Worm (Caenorhabditis elegans) whole organism, L1 larva: ENCODE data around the gene F14H8.8.

ENCODE experiments used
- C04F5.9 ChIP-seq: sonication (generic microtip); optimal IDR thresholded peaks from 2 replicates; lab custom pipeline; 2016; ENCODE audit warnings: missing genetic modification characterization, missing compliant biosample characterization
- C34B4.2 ChIP-seq: sonication (generic microtip); optimal IDR thresholded peaks from 2 replicates; lab custom pipeline; 2017; ENCODE audit warnings: mild to moderate bottlenecking, missing genetic modification characterization, missing compliant biosample characterization
- Y116A8C.19 ChIP-seq: sonication (generic microtip); optimal IDR thresholded peaks from 2 replicates; lab custom pipeline; 2016; ENCODE audit warnings: missing compliant biosample characterization, missing genetic modification characterization, borderline replicate concordance
- aha-1 ChIP-seq: fragments of 150-350 bp; optimal IDR thresholded peaks from 2 replicates; lab custom pipeline; 2014; ENCODE audit warnings: missing biosample characterization, missing genetic modification characterization
- aly-2 ChIP-seq: fragments of 150-350 bp; optimal IDR thresholded peaks from 2 replicates; lab custom pipeline; 2014; ENCODE audit warnings: missing biosample characterization, missing genetic modification characterization
- ceh-63 ChIP-seq: fragments of 200-800 bp; sonication (Bioruptor generic); optimal IDR thresholded peaks from 2 replicates; lab custom pipeline; 2018; ENCODE audit warnings: mild to moderate bottlenecking, missing genetic modification characterization, missing compliant biosample characterization
- ceh-82 ChIP-seq, 3 experiments: fragments of 150-350 bp in 1 of 3; sonication (generic microtip) in 2 of 3; optimal IDR thresholded peaks; 2 replicates each; lab custom pipeline; 2014 to 2017; ENCODE audit warnings: missing biosample characterization in 3 of 3, missing genetic modification characterization in 3 of 3
- ceh-88 ChIP-seq: fragments of 200-800 bp; sonication (Bioruptor generic); IDR thresholded peaks from 2 replicates; pipeline ENCODE4 v1.3.6; 2022; ENCODE audit warnings: missing genetic modification characterization, missing compliant biosample characterization
- ceh-90 ChIP-seq: sonication (generic microtip); optimal IDR thresholded peaks from 2 replicates; lab custom pipeline; 2016; ENCODE audit warnings: missing genetic modification characterization, missing compliant biosample characterization
- ces-1 ChIP-seq: fragments of 150-350 bp; optimal IDR thresholded peaks from 2 replicates; lab custom pipeline; 2014; ENCODE audit warnings: missing biosample characterization, missing genetic modification reagents, missing genetic modification characterization
- dsc-1 ChIP-seq: sonication (generic microtip); optimal IDR thresholded peaks from 2 replicates; lab custom pipeline; 2016; ENCODE audit warnings: mild to moderate bottlenecking, missing genetic modification characterization, missing compliant biosample characterization
- egl-13 ChIP-seq: sonication (generic microtip); optimal IDR thresholded peaks from 2 replicates; lab custom pipeline; 2016; ENCODE audit warnings: missing genotype, missing genetic modification reagents, missing genetic modification characterization, missing compliant biosample characterization
- egl-27 ChIP-seq, 2 experiments: fragments of 150-350 bp in 1 of 2; sonication (generic microtip); optimal IDR thresholded peaks; 3 replicates each; lab custom pipeline; 2017 to 2018; ENCODE audit warnings: missing biosample characterization in 2 of 2, missing genetic modification characterization in 2 of 2, missing genetic modification reagents in 2 of 2
- fkh-4 ChIP-seq: sonication (generic microtip); optimal IDR thresholded peaks from 2 replicates; lab custom pipeline; 2016; ENCODE audit warnings: missing compliant biosample characterization, missing genetic modification characterization, borderline replicate concordance
- fos-1 ChIP-seq: fragments of 150-350 bp; optimal IDR thresholded peaks from 2 replicates; lab custom pipeline; 2014; ENCODE audit warnings: missing biosample characterization, missing genetic modification characterization
- grh-1 ChIP-seq: fragments of 200-800 bp; sonication (Bioruptor generic); IDR thresholded peaks from 2 replicates; pipeline ENCODE4 v1.3.6; 2022; ENCODE audit warnings: missing genetic modification reagents, missing genetic modification characterization, missing compliant biosample characterization
- hlh-17 ChIP-seq: fragments of 200-800 bp; sonication (Bioruptor generic); optimal IDR thresholded peaks from 2 replicates; lab custom pipeline; 2018; ENCODE audit warnings: missing genetic modification characterization, mild to moderate bottlenecking, missing compliant biosample characterization, moderate library complexity, borderline replicate concordance
- hpl-2 ChIP-seq: fragments of 150-350 bp; optimal IDR thresholded peaks from 2 replicates; lab custom pipeline; 2014; ENCODE audit warnings: missing biosample characterization, missing genetic modification reagents, missing genetic modification characterization
- isw-1 ChIP-seq: fragments of 200-800 bp; sonication (Bioruptor generic); IDR thresholded peaks from 2 replicates; pipeline ENCODE4 v1.3.6; 2022; ENCODE audit warnings: missing genetic modification characterization, missing compliant biosample characterization
- lin-13 ChIP-seq: fragments of 150-350 bp; optimal IDR thresholded peaks from 2 replicates; lab custom pipeline; 2014; ENCODE audit warnings: missing biosample characterization, missing genetic modification reagents, missing genetic modification characterization
- lin-14 ChIP-seq: fragments of 200-800 bp; sonication (Bioruptor generic); optimal IDR thresholded peaks from 2 replicates; lab custom pipeline; 2018; ENCODE audit warnings: mild to moderate bottlenecking, missing genetic modification characterization, moderate library complexity, missing compliant biosample characterization
- lir-3 ChIP-seq: sonication (generic microtip); optimal IDR thresholded peaks from 2 replicates; lab custom pipeline; 2016; ENCODE audit warnings: mild to moderate bottlenecking, missing genetic modification characterization, moderate library complexity, missing compliant biosample characterization; ENCODE audit not compliant: poor library complexity
- lsy-2 ChIP-seq, 2 experiments: fragments of 150-350 bp; optimal IDR thresholded peaks; 2 replicates each; lab custom pipeline; 2014; ENCODE audit warnings: missing biosample characterization in 2 of 2, missing genetic modification characterization in 2 of 2
- mdl-1 ChIP-seq, 2 experiments: fragments of 150-350 bp; optimal IDR thresholded peaks; 2 replicates each; lab custom pipeline; 2014 to 2017; ENCODE audit warnings: missing biosample characterization in 2 of 2, missing genetic modification characterization in 2 of 2, inconsistent platforms in 1 of 2
- mef-2 ChIP-seq: fragments of 150-350 bp; optimal IDR thresholded peaks from 2 replicates; lab custom pipeline; 2014; ENCODE audit warnings: missing biosample characterization, missing genetic modification characterization
- mep-1 ChIP-seq: fragments of 150-350 bp; optimal IDR thresholded peaks from 2 replicates; lab custom pipeline; 2014; ENCODE audit warnings: missing biosample characterization, missing genetic modification characterization
- nhr-11 ChIP-seq: fragments of 150-350 bp; optimal IDR thresholded peaks from 2 replicates; lab custom pipeline; 2014; ENCODE audit warnings: missing biosample characterization, missing genetic modification characterization
- nhr-19 ChIP-seq: fragments of 200-800 bp; sonication (Bioruptor generic); conservative IDR thresholded peaks from 2 replicates; pipeline ENCODE4 v1.3.6; 2022; ENCODE audit warnings: missing genetic modification characterization, missing compliant biosample characterization
- nhr-20 ChIP-seq: sonication (generic microtip); optimal IDR thresholded peaks from 2 replicates; lab custom pipeline; 2016; ENCODE audit warnings: mild to moderate bottlenecking, missing genetic modification characterization, missing compliant biosample characterization
- nhr-47 ChIP-seq: sonication (generic microtip); optimal IDR thresholded peaks from 2 replicates; lab custom pipeline; 2016; ENCODE audit warnings: mild to moderate bottlenecking, missing genetic modification characterization, moderate library complexity, missing compliant biosample characterization
- nhr-71 ChIP-seq: sonication (generic microtip); optimal IDR thresholded peaks from 2 replicates; lab custom pipeline; 2016; ENCODE audit warnings: mild to moderate bottlenecking, missing genetic modification characterization, moderate library complexity, missing compliant biosample characterization
- nhr-84 ChIP-seq: sonication (generic microtip); optimal IDR thresholded peaks from 2 replicates; lab custom pipeline; 2017; ENCODE audit warnings: missing biosample characterization, missing genetic modification characterization
- nhr-85 ChIP-seq: sonication (generic microtip); peaks from one replicate; lab custom pipeline; 2016; ENCODE audit warnings: missing genetic modification characterization, inconsistent platforms, missing compliant biosample characterization
- nhr-90 ChIP-seq: sonication (generic microtip); optimal IDR thresholded peaks from 2 replicates; lab custom pipeline; 2016; ENCODE audit warnings: mild to moderate bottlenecking, missing genetic modification characterization, missing compliant biosample characterization; ENCODE audit not compliant: poor library complexity
- pax-3 ChIP-seq: fragments of 200-800 bp; sonication (Bioruptor generic); optimal IDR thresholded peaks from 2 replicates; lab custom pipeline; 2018; ENCODE audit warnings: mild to moderate bottlenecking, missing genetic modification characterization, moderate library complexity, missing compliant biosample characterization
- pqm-1 ChIP-seq: sonication (generic microtip); optimal IDR thresholded peaks from 3 replicates; lab custom pipeline; 2017; ENCODE audit warnings: missing biosample characterization, missing genetic modification characterization
- snpc-4 ChIP-seq: fragments of 150-350 bp; optimal IDR thresholded peaks from 2 replicates; lab custom pipeline; 2014; ENCODE audit warnings: missing biosample characterization, missing genetic modification characterization
- sup-37 ChIP-seq: fragments of 200-800 bp; sonication (Bioruptor generic); optimal IDR thresholded peaks from 2 replicates; lab custom pipeline; 2018; ENCODE audit warnings: mild to moderate bottlenecking, missing genetic modification characterization, missing compliant biosample characterization
- unc-30 ChIP-seq: sonication (generic microtip); optimal IDR thresholded peaks from 2 replicates; lab custom pipeline; 2017; ENCODE audit warnings: missing biosample characterization, missing genetic modification characterization
- unc-62 ChIP-seq: fragments of 150-350 bp; optimal IDR thresholded peaks from 2 replicates; lab custom pipeline; 2014; ENCODE audit warnings: missing biosample characterization, missing genetic modification reagents, missing genetic modification characterization
- unc-86 ChIP-seq: sonication (generic microtip); optimal IDR thresholded peaks from 2 replicates; lab custom pipeline; 2016; ENCODE audit warnings: missing genetic modification characterization, missing compliant biosample characterization
- unc-98 ChIP-seq: fragments of 200-800 bp; sonication (Bioruptor generic); IDR thresholded peaks from 2 replicates; pipeline ENCODE4 v1.3.6; 2022; ENCODE audit warnings: missing genetic modification characterization, missing compliant biosample characterization
- vab-15 ChIP-seq: sonication (generic microtip); optimal IDR thresholded peaks from 2 replicates; lab custom pipeline; 2017; ENCODE audit warnings: missing genotype, mild to moderate bottlenecking, missing genetic modification characterization, missing compliant biosample characterization
- zip-4 ChIP-seq: fragments of 200-800 bp; sonication (Bioruptor generic); optimal IDR thresholded peaks from 2 replicates; lab custom pipeline; 2018; ENCODE audit warnings: mild to moderate bottlenecking, missing genetic modification characterization, moderate library complexity, missing compliant biosample characterization

Gene F14H8.8

ce11 chrV:15000055-15000704, 29.1 kb upstream of the F14H8.8 start, which contains the start of gene rps-16:
Gene rps-16, minus strand, starts transcription at chrV:15000541.
- no peak for TF ChIP-seq mdl-1 (tag; optimal IDR thresholded peaks at IDR 0.05; lab: Kevin White, UChicago)
- no peak for TF ChIP-seq egl-27 (tag; optimal IDR thresholded peaks at IDR 0.05; lab: Kevin White, UChicago)
- no peak for TF ChIP-seq vab-15 (tag; lab: Kevin White, UChicago)
- TF ChIP-seq grh-1 (GFP tag; lab: Robert Waterston, UW): no peak
- no peak for TF ChIP-seq unc-86 (tag; lab: Kevin White, UChicago)
- TF ChIP-seq egl-13 (tag; lab: Kevin White, UChicago): no peak
- TF ChIP-seq aly-2 (tag; lab: Kevin White, UChicago): no peak
- no peak for TF ChIP-seq ceh-63 (GFP tag; lab: Kevin White, UChicago)
- TF ChIP-seq hlh-17 (GFP tag; lab: Kevin White, UChicago): no peak
- no peak for TF ChIP-seq nhr-19 (GFP tag; lab: Robert Waterston, UW)
- TF ChIP-seq fkh-4 (tag; lab: Kevin White, UChicago): no peak
- no peak for TF ChIP-seq fos-1 (tag; lab: Kevin White, UChicago)
- no peak for TF ChIP-seq ceh-88
- TF ChIP-seq zip-4 (GFP tag; lab: Kevin White, UChicago): no peak
- TF ChIP-seq hpl-2: no peak
- no peak for TF ChIP-seq pax-3 (tag; lab: Kevin White, UChicago)
- no peak for TF ChIP-seq mep-1 (tag; lab: Kevin White, UChicago)
- TF ChIP-seq, all 84 proteins: peak for 0

- TF ChIP-seq lin-13 (GFP tag; lab: Kevin White, UChicago) (no peak), mef-2 (tag; lab: Kevin White, UChicago) (no peak), lir-3 (tag; lab: Kevin White, UChicago) (no peak), nhr-11 (tag; lab: Kevin White, UChicago) (no peak), sup-37 (GFP tag; lab: Kevin White, UChicago) (no peak), ceh-82 (tag; optimal IDR thresholded peaks at IDR 0.05; lab: Kevin White, UChicago) (no peak), aha-1 (no peak), nhr-47 (tag; lab: Kevin White, UChicago) (no peak), vab-15 (tag; lab: Kevin White, UChicago) (no peak), mep-1 (tag; lab: Kevin White, UChicago) (no peak), nhr-20 (tag; lab: Kevin White, UChicago) (no peak), C04F5.9 (tag; lab: Kevin White, UChicago) (no peak), isw-1 (GFP tag; lab: Robert Waterston, UW) (no peak), lsy-2 (tag; optimal IDR thresholded peaks at IDR 0.05; lab: Kevin White, UChicago) (no peak)
Measured at ce11 chrV:15001536-15001935, 27.7 kb upstream of the F14H8.8 start.

ce11 chrV:15002184-15002690, 27.0 kb upstream of the F14H8.8 start, which contains the start of the genes fib-1 and mut-15:
Gene fib-1, minus strand, starts transcription at chrV:15002223.
Gene mut-15, plus strand, starts transcription at chrV:15002543.
- TF ChIP-seq unc-98 (GFP tag; lab: Robert Waterston, UW): peak; percentile 70
- TF ChIP-seq unc-30 (tag; lab: Kevin White, UChicago): no peak
- TF ChIP-seq nhr-85 (tag; lab: Kevin White, UChicago): peak; percentile 96
- no peak for TF ChIP-seq ces-1 (GFP tag; lab: Kevin White, UChicago)
- TF ChIP-seq fkh-4 (tag; lab: Kevin White, UChicago): peak; percentile 81
- no peak for TF ChIP-seq unc-62
- TF ChIP-seq nhr-19 (GFP tag; lab: Robert Waterston, UW): peak; percentile 92
- TF ChIP-seq nhr-71 (tag; lab: Kevin White, UChicago): peak; percentile 96
- TF ChIP-seq snpc-4: peak; percentile 85
- peak; percentile 86 for TF ChIP-seq egl-13 (tag; lab: Kevin White, UChicago)
- peak; percentile 92 for TF ChIP-seq vab-15 (tag; lab: Kevin White, UChicago)
- peak; percentile 88 for TF ChIP-seq lin-13 (GFP tag; lab: Kevin White, UChicago)
- peak; percentile 93 for TF ChIP-seq dsc-1 (tag; lab: Kevin White, UChicago)
- peak; percentile 90 for TF ChIP-seq C04F5.9 (tag; lab: Kevin White, UChicago)
- TF ChIP-seq pqm-1 (tag; lab: Kevin White, UChicago): no peak
- peak; percentile 94 for TF ChIP-seq mep-1 (tag; lab: Kevin White, UChicago)
- TF ChIP-seq nhr-47 (tag; lab: Kevin White, UChicago): peak; percentile 96
- peak; percentile 99 for TF ChIP-seq pax-3 (tag; lab: Kevin White, UChicago)
- TF ChIP-seq nhr-90 (tag; lab: Kevin White, UChicago): peak; percentile 94
- no peak for TF ChIP-seq nhr-84
- TF ChIP-seq ceh-90 (tag; lab: Kevin White, UChicago): peak; percentile 74
- peak; percentile 40 for TF ChIP-seq Y116A8C.19 (tag; lab: Kevin White, UChicago)
- TF ChIP-seq ceh-88: peak; percentile 77
- TF ChIP-seq hlh-17 (GFP tag; lab: Kevin White, UChicago): no peak
- TF ChIP-seq lin-14 (GFP tag; lab: Kevin White, UChicago): peak; percentile 94
- TF ChIP-seq ceh-82 (tag; optimal IDR thresholded peaks at IDR 0.05; lab: Kevin White, UChicago): peak; percentile 88 to 97 (median 90)
- TF ChIP-seq C34B4.2 (tag; lab: Kevin White, UChicago): no peak
- peak; percentile 96 for TF ChIP-seq nhr-20 (tag; lab: Kevin White, UChicago)
